Fruit fly (Drosophila melanogaster) whole organism, adult: ENCODE data around the gene isoQC.
"Not testable (repeated sequence)": the region's sequence is repeated elsewhere in the genome, so short reads cannot be mapped to it uniquely, and the experiment has no call there.

Experiments used
- CG11617 ChIP-seq: fragments of 200-800 bp; sonication (Bioruptor generic); optimal IDR thresholded peaks from 2 replicates; lab custom pipeline; 2017; ENCODE audit warnings: mild to moderate bottlenecking, missing biosample characterization, missing genetic modification reagents, missing genetic modification characterization
- CG12768 ChIP-seq: fragments of 200-800 bp; sonication (Bioruptor generic); optimal IDR thresholded peaks from 2 replicates; lab custom pipeline; 2017; ENCODE audit warnings: missing biosample characterization, missing genetic modification characterization, mild to moderate bottlenecking, moderate library complexity, missing genetic modification reagents
- CG14711 ChIP-seq: fragments of 200-800 bp; sonication (Bioruptor generic); optimal IDR thresholded peaks from 2 replicates; lab custom pipeline; 2018; ENCODE audit warnings: missing biosample characterization, mild to moderate bottlenecking, missing genetic modification characterization, moderate library complexity
- CG1620 ChIP-seq: fragments of 200-800 bp; sonication (Bioruptor generic); optimal IDR thresholded peaks from 2 replicates; lab custom pipeline; 2016; ENCODE audit warnings: missing biosample characterization, missing genetic modification characterization
- CG33017 ChIP-seq: fragments of 200-800 bp; sonication (Bioruptor generic); optimal IDR thresholded peaks from 2 replicates; lab custom pipeline; 2018; ENCODE audit warnings: missing biosample characterization, mild to moderate bottlenecking, missing genetic modification characterization, moderate library complexity
- CG5204 ChIP-seq: fragments of 200-800 bp; sonication (Bioruptor generic); optimal IDR thresholded peaks from 2 replicates; lab custom pipeline; 2016; ENCODE audit warnings: missing biosample characterization, missing genetic modification characterization
- CG7045 ChIP-seq: fragments of 200-800 bp; sonication (Bioruptor generic); optimal IDR thresholded peaks from 2 replicates; lab custom pipeline; 2017; ENCODE audit warnings: missing biosample characterization, mild to moderate bottlenecking, missing genetic modification characterization
- CG7101 ChIP-seq: fragments of 200-800 bp; sonication (Bioruptor generic); optimal IDR thresholded peaks from 2 replicates; lab custom pipeline; 2018; ENCODE audit warnings: missing biosample characterization, mild to moderate bottlenecking, missing genetic modification characterization, moderate library complexity
- Clk ChIP-seq: fragments of 200-800 bp; sonication (Bioruptor generic); optimal IDR thresholded peaks from 2 replicates; lab custom pipeline; 2017; ENCODE audit warnings: missing biosample characterization, missing genetic modification characterization
- Crg-1 ChIP-seq: fragments of 200-800 bp; sonication (Bioruptor generic); optimal IDR thresholded peaks from 2 replicates; lab custom pipeline; 2016; ENCODE audit warnings: missing biosample characterization, missing genetic modification characterization
- Hr96 ChIP-seq: fragments of 200-800 bp; sonication (Bioruptor generic); optimal IDR thresholded peaks from 2 replicates; lab custom pipeline; 2016; ENCODE audit warnings: missing biosample characterization, missing genetic modification characterization
- Mnt ChIP-seq: fragments of 200-800 bp; sonication (Bioruptor generic); optimal IDR thresholded peaks from 2 replicates; lab custom pipeline; 2016; ENCODE audit warnings: missing biosample characterization, mild to moderate bottlenecking, missing genetic modification characterization
- bab1 ChIP-seq: fragments of 200-800 bp; sonication (Bioruptor generic); optimal IDR thresholded peaks from 3 replicates; lab custom pipeline; 2019; ENCODE audit warnings: missing biosample characterization, mild to moderate bottlenecking, missing genetic modification characterization, moderate library complexity
- cic ChIP-seq: fragments of 200-800 bp; sonication (Bioruptor generic); optimal IDR thresholded peaks from 2 replicates; lab custom pipeline; 2017; ENCODE audit warnings: missing biosample characterization, mild to moderate bottlenecking, missing genetic modification characterization, moderate library complexity
- cnc ChIP-seq, 2 experiments: fragments of >200 bp; optimal IDR thresholded peaks; 2 replicates each; lab custom pipeline; 2017
- kay ChIP-seq: fragments of 200-800 bp; sonication (Bioruptor generic); peaks from one replicate; lab custom pipeline; 2016; ENCODE audit warnings: missing biosample characterization, missing genetic modification characterization, borderline replicate concordance
- ovo ChIP-seq: fragments of 200-800 bp; sonication (Bioruptor generic); optimal IDR thresholded peaks from 2 replicates; lab custom pipeline; 2016; ENCODE audit warnings: missing biosample characterization, missing genetic modification characterization
- pad ChIP-seq: fragments of 200-800 bp; sonication (Bioruptor generic); optimal IDR thresholded peaks from 3 replicates; lab custom pipeline; 2017; ENCODE audit warnings: missing biosample characterization, missing genetic modification characterization, mild to moderate bottlenecking, moderate library complexity, missing genetic modification reagents
- tj ChIP-seq: fragments of 200-800 bp; sonication (Bioruptor generic); optimal IDR thresholded peaks from 3 replicates; lab custom pipeline; 2017; ENCODE audit warnings: missing biosample characterization, mild to moderate bottlenecking, missing genetic modification characterization, moderate library complexity
- toe ChIP-seq: fragments of 200-800 bp; sonication (Bioruptor generic); optimal IDR thresholded peaks from 2 replicates; lab custom pipeline; 2016; ENCODE audit warnings: missing biosample characterization, missing genetic modification characterization

The isoQC gene

DNA sequence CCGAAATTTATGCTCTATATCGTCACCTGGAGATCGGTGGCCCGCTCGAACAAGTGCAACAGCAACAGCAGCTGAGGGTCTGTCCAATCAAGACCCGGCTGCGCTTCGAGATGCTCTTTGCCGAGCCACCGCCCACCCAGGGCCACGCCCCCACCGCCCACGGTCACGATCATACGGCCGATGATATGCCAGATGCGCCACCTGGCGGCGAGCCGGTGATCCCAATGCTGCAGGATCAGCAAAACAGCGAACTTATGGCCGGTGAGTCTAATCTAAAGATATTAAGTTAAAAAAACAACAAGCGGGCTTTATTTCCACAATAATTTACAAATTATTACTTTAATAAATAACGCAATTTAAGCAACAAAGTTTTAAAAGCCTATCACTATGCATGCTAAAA lies 23.9 kb downstream of the isoQC start:
- TF ChIP-seq Hr96 (GFP tag; lab: Kevin White, UChicago): no peak
- no peak for TF ChIP-seq tj (GFP tag; lab: Kevin White, UChicago)
- no peak for TF ChIP-seq CG1620 (GFP tag; lab: Kevin White, UChicago)
- no peak for TF ChIP-seq CG7101 (tag; lab: Kevin White, UChicago)
- no peak for TF ChIP-seq kay (GFP tag; lab: Kevin White, UChicago)
- TF ChIP-seq Crg-1: no peak
- TF ChIP-seq Clk (GFP tag; lab: Kevin White, UChicago): no peak
- no peak for TF ChIP-seq CG14711 (tag; lab: Kevin White, UChicago)
- no peak for TF ChIP-seq CG11617
- TF ChIP-seq cic (GFP tag; lab: Kevin White, UChicago): no peak
- no peak for TF ChIP-seq bab1 (GFP tag; lab: Kevin White, UChicago)
- no peak for TF ChIP-seq cnc (optimal IDR thresholded peaks at IDR 0.05; lab: Kevin White, UChicago)
- TF ChIP-seq pad (GFP tag; lab: Kevin White, UChicago): no peak
- TF ChIP-seq CG5204 (GFP tag; lab: Kevin White, UChicago): no peak

dm6 chr3L:20499536-20499935 lies 25.3 kb downstream of the isoQC start, which contains the start of gene CG18281:
Gene CG18281 (plus strand): TSS chr3L:20499836.
- TF ChIP-seq CG11617; bab1 (GFP tag; lab: Kevin White, UChicago); CG1620 (GFP tag; lab: Kevin White, UChicago): not testable (repeated sequence)

- TF ChIP-seq CG12768 (GFP tag; lab: Kevin White, UChicago) (no peak), kay (GFP tag; lab: Kevin White, UChicago) (no peak), CG11617 (no peak), Crg-1 (no peak), Hr96 (GFP tag; lab: Kevin White, UChicago) (no peak)
Observed at dm6 chr3L:20503256-20503655, 29.0 kb downstream of the isoQC start.

dm6 chr3L:20503886-20504285 lies 29.6 kb downstream of the isoQC start, which contains the start of gene CG17637:
Gene CG17637 (plus strand): TSS chr3L:20504186.
- not testable (repeated sequence) for TF ChIP-seq tj (GFP tag; lab: Kevin White, UChicago); ovo; CG1620 (GFP tag; lab: Kevin White, UChicago)

- TF ChIP-seq toe (no peak), cic (GFP tag; lab: Kevin White, UChicago) (no peak), CG12768 (GFP tag; lab: Kevin White, UChicago) (no peak), CG1620 (GFP tag; lab: Kevin White, UChicago) (no peak), Clk (GFP tag; lab: Kevin White, UChicago) (no peak), bab1 (GFP tag; lab: Kevin White, UChicago) (no peak)
Observed at dm6 chr3L:20505732-20506131, 31.5 kb downstream of the isoQC start, which contains the start of gene CG5078. Gene CG5078 (plus strand): TSS chr3L:20506032.

DNA sequence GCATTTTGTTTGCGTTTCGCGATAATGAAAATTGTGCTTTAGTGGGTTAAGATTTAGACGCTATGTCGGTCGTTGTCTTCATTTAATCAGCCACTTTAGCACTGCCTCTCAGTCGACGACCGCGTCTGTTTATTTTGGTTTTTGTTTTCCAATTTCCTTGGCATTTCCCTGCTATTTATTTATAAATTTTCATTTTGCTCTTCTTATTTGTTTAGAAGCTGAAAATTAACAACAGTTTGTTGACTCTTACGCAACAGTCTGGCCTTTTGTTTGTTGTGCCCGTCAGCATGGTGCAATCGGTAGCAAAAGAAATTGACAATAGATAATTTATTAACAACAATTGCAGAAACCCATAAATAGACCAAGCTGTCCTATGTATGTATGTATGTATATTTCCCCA lies 33.3 kb downstream of the isoQC start:
- TF ChIP-seq bab1 (GFP tag; lab: Kevin White, UChicago) (no peak), CG11617 (no peak), CG33017 (tag; lab: Kevin White, UChicago) (no peak), cnc (optimal IDR thresholded peaks at IDR 0.05; lab: Kevin White, UChicago) (no peak), CG14711 (tag; lab: Kevin White, UChicago) (no peak), Crg-1 (no peak), CG7101 (tag; lab: Kevin White, UChicago) (no peak), tj (GFP tag; lab: Kevin White, UChicago) (no peak), CG1620 (GFP tag; lab: Kevin White, UChicago) (peak; percentile 2), CG12768 (GFP tag; lab: Kevin White, UChicago) (no peak), CG5204 (GFP tag; lab: Kevin White, UChicago) (no peak), kay (GFP tag; lab: Kevin White, UChicago) (peak; percentile 85), cic (GFP tag; lab: Kevin White, UChicago) (no peak), ovo (no peak)

- TF ChIP-seq CG7045 (GFP tag; lab: Kevin White, UChicago): peak; percentile 86
- TF ChIP-seq Clk (GFP tag; lab: Kevin White, UChicago): peak; percentile 81
- TF ChIP-seq tj (GFP tag; lab: Kevin White, UChicago): peak; percentile 72
- peak; percentile 52 for TF ChIP-seq ovo
- peak; percentile 87 for TF ChIP-seq CG5204 (GFP tag; lab: Kevin White, UChicago)
- TF ChIP-seq Hr96 (GFP tag; lab: Kevin White, UChicago): peak; percentile 85
- TF ChIP-seq CG7101 (tag; lab: Kevin White, UChicago): peak; percentile 92
- peak; percentile 89 for TF ChIP-seq CG33017 (tag; lab: Kevin White, UChicago)
- TF ChIP-seq CG14711 (tag; lab: Kevin White, UChicago): peak; percentile 86
- TF ChIP-seq pad (GFP tag; lab: Kevin White, UChicago): peak; percentile 85
- TF ChIP-seq Crg-1: peak; percentile 86
- peak; percentile 78 for TF ChIP-seq Mnt (GFP tag; lab: Kevin White, UChicago)
- TF ChIP-seq kay (GFP tag; lab: Kevin White, UChicago): peak; percentile 85
- peak; percentile 84 for TF ChIP-seq CG1620 (GFP tag; lab: Kevin White, UChicago)
- TF ChIP-seq CG12768 (GFP tag; lab: Kevin White, UChicago): peak; percentile 93
- peak; percentile 3 for TF ChIP-seq cic (GFP tag; lab: Kevin White, UChicago)
- TF ChIP-seq cnc (optimal IDR thresholded peaks at IDR 0.05; lab: Kevin White, UChicago): no peak
- TF ChIP-seq toe: peak; percentile 90
- TF ChIP-seq bab1 (GFP tag; lab: Kevin White, UChicago): peak; percentile 92
- TF ChIP-seq CG11617: peak; percentile 87
Observed at dm6 chr3L:20508136-20508635, 33.9 kb downstream of the isoQC start.
